Worm (Caenorhabditis elegans) whole organism, mixed stage, embryonic: ENCODE data around the gene F54E4.4.

Experiments used
- elt-3 ChIP-seq: fragments of 150-350 bp; optimal IDR thresholded peaks from 2 replicates; lab custom pipeline; 2014; ENCODE audit warnings: missing biosample characterization, missing genetic modification characterization
- flh-1 ChIP-seq: fragments of 200-800 bp; sonication (Bioruptor generic); optimal IDR thresholded peaks from 2 replicates; lab custom pipeline; 2018; ENCODE audit warnings: mild to moderate bottlenecking, missing genetic modification characterization, moderate library complexity, missing compliant biosample characterization
- mab-5 ChIP-seq: fragments of 150-350 bp; optimal IDR thresholded peaks from 2 replicates; lab custom pipeline; 2014; ENCODE audit warnings: missing biosample characterization, missing genetic modification characterization
- mep-1 ChIP-seq: fragments of 150-350 bp; optimal IDR thresholded peaks from 2 replicates; lab custom pipeline; 2017; ENCODE audit warnings: missing biosample characterization, missing genetic modification reagents, missing genetic modification characterization, inconsistent platforms
- nhr-237 ChIP-seq: fragments of 150-350 bp; optimal IDR thresholded peaks from 2 replicates; lab custom pipeline; 2014; ENCODE audit warnings: missing biosample characterization, missing genetic modification characterization
- pha-4 ChIP-seq: fragments of 150-350 bp; optimal IDR thresholded peaks from 2 replicates; lab custom pipeline; 2018; ENCODE audit warnings: missing biosample characterization, missing genetic modification reagents, missing genetic modification characterization
- sptf-1 ChIP-seq: sonication (generic microtip); optimal IDR thresholded peaks from 2 replicates; lab custom pipeline; 2017; ENCODE audit warnings: mild to moderate bottlenecking, missing genetic modification characterization, moderate library complexity, missing compliant biosample characterization
- ztf-11 ChIP-seq: fragments of 150-350 bp; optimal IDR thresholded peaks from 2 replicates; lab custom pipeline; 2014; ENCODE audit warnings: missing biosample characterization, missing genetic modification characterization

ce11 chrX:14662460-14662859, 17.2 kb upstream of the F54E4.4 start:
- TF ChIP-seq elt-3 (tag; lab: Kevin White, UChicago) (no peak), sptf-1 (tag; lab: Kevin White, UChicago) (no peak), mab-5 (no peak), nhr-237 (tag; lab: Kevin White, UChicago) (no peak), mep-1 (tag; lab: Kevin White, UChicago) (no peak), pha-4 (no peak), flh-1 (GFP tag; lab: Kevin White, UChicago) (no peak), ztf-11 (tag; lab: Kevin White, UChicago) (no peak)
